Worm (Caenorhabditis elegans) whole organism, L3 larva: ENCODE data around the gene T25D1.2.

Experiments used
- R02D3.7 ChIP-seq: fragments of 150-350 bp; optimal IDR thresholded peaks from 2 replicates; lab custom pipeline; 2014; ENCODE audit warnings: missing biosample characterization, missing genetic modification characterization
- fkh-10 ChIP-seq: sonication (generic microtip); optimal IDR thresholded peaks from 2 replicates; lab custom pipeline; 2017; ENCODE audit warnings: missing biosample characterization, missing genetic modification reagents, missing genetic modification characterization
- fos-1 ChIP-seq: fragments of 150-350 bp; optimal IDR thresholded peaks from 2 replicates; lab custom pipeline; 2014; ENCODE audit warnings: missing biosample characterization, missing genetic modification characterization
- nhr-25 ChIP-seq: sonication (generic microtip); optimal IDR thresholded peaks from 2 replicates; lab custom pipeline; 2017; ENCODE audit warnings: missing biosample characterization, missing genetic modification characterization
- nhr-67 ChIP-seq: fragments of 150-350 bp; optimal IDR thresholded peaks from 2 replicates; lab custom pipeline; 2014; ENCODE audit warnings: missing biosample characterization, missing genetic modification characterization
- pha-4 ChIP-seq: fragments of 150-350 bp; optimal IDR thresholded peaks from 2 replicates; lab custom pipeline; 2014; ENCODE audit warnings: missing biosample characterization, missing genetic modification reagents, missing genetic modification characterization
- pqm-1 ChIP-seq: fragments of 150-350 bp; optimal IDR thresholded peaks from 2 replicates; lab custom pipeline; 2017; ENCODE audit warnings: missing biosample characterization, missing genetic modification characterization, inconsistent platforms
- unc-39 ChIP-seq: sonication (generic microtip); optimal IDR thresholded peaks from 4 replicates; lab custom pipeline; 2017; ENCODE audit warnings: missing biosample characterization, missing genetic modification characterization
- zag-1 ChIP-seq: fragments of 150-350 bp; optimal IDR thresholded peaks from 2 replicates; lab custom pipeline; 2014; ENCODE audit warnings: missing biosample characterization, missing genetic modification characterization
- ztf-11 ChIP-seq: fragments of 150-350 bp; optimal IDR thresholded peaks from 2 replicates; lab custom pipeline; 2014; ENCODE audit warnings: missing biosample characterization, missing genetic modification characterization
- ztf-4 ChIP-seq: fragments of 150-350 bp; optimal IDR thresholded peaks from 2 replicates; lab custom pipeline; 2014; ENCODE audit warnings: missing biosample characterization, missing genetic modification characterization

DNA sequence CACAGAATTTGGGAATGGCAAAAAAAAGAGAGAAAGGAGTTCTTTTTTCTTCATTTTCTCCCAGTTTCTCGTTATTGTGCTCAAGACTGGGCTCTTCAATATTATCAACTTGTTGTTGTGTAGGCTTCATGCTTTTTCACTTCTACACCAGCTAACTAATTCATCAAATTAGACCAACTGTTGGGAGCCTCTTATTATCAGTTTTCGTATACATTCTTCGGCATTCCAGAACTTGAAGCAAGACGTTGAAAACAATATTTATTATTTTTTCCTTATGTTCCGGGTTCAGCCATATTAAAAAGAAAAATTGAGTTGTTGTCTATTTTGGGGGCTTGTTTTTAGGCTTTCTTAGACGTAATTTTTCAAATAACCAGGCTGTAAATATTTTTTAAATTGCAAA, 32.4 kb upstream of the T25D1.2 start:
- no peak for TF ChIP-seq zag-1 (tag; lab: Kevin White, UChicago)
- no peak for TF ChIP-seq fkh-10 (GFP tag; lab: Kevin White, UChicago)
- no peak for TF ChIP-seq unc-39 (tag; lab: Kevin White, UChicago)
- no peak for TF ChIP-seq nhr-67
- no peak for TF ChIP-seq ztf-4 (tag; lab: Kevin White, UChicago)
- no peak for TF ChIP-seq pha-4 (tag; lab: Kevin White, UChicago)
- TF ChIP-seq ztf-11 = no peak
- no peak for TF ChIP-seq pqm-1 (tag; lab: Kevin White, UChicago)
- TF ChIP-seq R02D3.7 (tag; lab: Kevin White, UChicago) = no peak
- no peak for TF ChIP-seq fos-1 (tag; lab: Kevin White, UChicago)
- no peak for TF ChIP-seq nhr-25
